Worm (Caenorhabditis elegans) whole organism, L1 larva: Measurements from ENCODE around the gene C50F7.6.

Experiments
- blmp-1 ChIP-seq: fragments of 150-350 bp; optimal IDR thresholded peaks from 2 replicates; lab custom pipeline; 2014; ENCODE audit warnings: missing biosample characterization, missing genetic modification characterization
- ceh-63 ChIP-seq: fragments of 200-800 bp; sonication (Bioruptor generic); optimal IDR thresholded peaks from 2 replicates; lab custom pipeline; 2018; ENCODE audit warnings: mild to moderate bottlenecking, missing genetic modification characterization, missing compliant biosample characterization
- ets-5 ChIP-seq: fragments of 200-800 bp; sonication (Bioruptor generic); IDR thresholded peaks from 2 replicates; pipeline ENCODE4 v1.3.6; 2022; ENCODE audit warnings: missing genetic modification characterization, missing compliant biosample characterization
- fkh-10 ChIP-seq: sonication (generic microtip); optimal IDR thresholded peaks from 2 replicates; lab custom pipeline; 2017; ENCODE audit warnings: missing biosample characterization, missing genetic modification reagents, missing genetic modification characterization
- grh-1 ChIP-seq: fragments of 200-800 bp; sonication (Bioruptor generic); IDR thresholded peaks from 2 replicates; pipeline ENCODE4 v1.3.6; 2022; ENCODE audit warnings: missing genetic modification reagents, missing genetic modification characterization, missing compliant biosample characterization
- hlh-4 ChIP-seq: sonication (generic microtip); optimal IDR thresholded peaks from 2 replicates; lab custom pipeline; 2016; ENCODE audit warnings: mild to moderate bottlenecking, missing genetic modification characterization, missing compliant biosample characterization
- lin-14 ChIP-seq: fragments of 200-800 bp; sonication (Bioruptor generic); optimal IDR thresholded peaks from 2 replicates; lab custom pipeline; 2018; ENCODE audit warnings: mild to moderate bottlenecking, missing genetic modification characterization, moderate library complexity, missing compliant biosample characterization
- lin-39 ChIP-seq: fragments of 150-350 bp; optimal IDR thresholded peaks from 2 replicates; lab custom pipeline; 2014; ENCODE audit warnings: missing biosample characterization, missing genetic modification reagents, missing genetic modification characterization
- lsy-2 ChIP-seq, 2 experiments: fragments of 150-350 bp; optimal IDR thresholded peaks; 2 replicates each; lab custom pipeline; 2014; ENCODE audit warnings: missing biosample characterization in 2 of 2, missing genetic modification characterization in 2 of 2
- mab-9 ChIP-seq: fragments of 200-800 bp; sonication (Bioruptor generic); IDR thresholded peaks from 2 replicates; pipeline ENCODE4 v1.3.6; 2022; ENCODE audit warnings: missing genetic modification reagents, missing genetic modification characterization, missing compliant biosample characterization
- mdl-1 ChIP-seq, 2 experiments: fragments of 150-350 bp; optimal IDR thresholded peaks; 2 replicates each; lab custom pipeline; 2014 to 2017; ENCODE audit warnings: missing biosample characterization in 2 of 2, missing genetic modification characterization in 2 of 2, inconsistent platforms in 1 of 2
- mep-1 ChIP-seq: fragments of 150-350 bp; optimal IDR thresholded peaks from 2 replicates; lab custom pipeline; 2014; ENCODE audit warnings: missing biosample characterization, missing genetic modification characterization
- nhr-11 ChIP-seq: fragments of 150-350 bp; optimal IDR thresholded peaks from 2 replicates; lab custom pipeline; 2014; ENCODE audit warnings: missing biosample characterization, missing genetic modification characterization
- nhr-19 ChIP-seq: fragments of 200-800 bp; sonication (Bioruptor generic); conservative IDR thresholded peaks from 2 replicates; pipeline ENCODE4 v1.3.6; 2022; ENCODE audit warnings: missing genetic modification characterization, missing compliant biosample characterization
- nhr-20 ChIP-seq: sonication (generic microtip); optimal IDR thresholded peaks from 2 replicates; lab custom pipeline; 2016; ENCODE audit warnings: mild to moderate bottlenecking, missing genetic modification characterization, missing compliant biosample characterization
- nhr-47 ChIP-seq: sonication (generic microtip); optimal IDR thresholded peaks from 2 replicates; lab custom pipeline; 2016; ENCODE audit warnings: mild to moderate bottlenecking, missing genetic modification characterization, moderate library complexity, missing compliant biosample characterization
- nhr-71 ChIP-seq: sonication (generic microtip); optimal IDR thresholded peaks from 2 replicates; lab custom pipeline; 2016; ENCODE audit warnings: mild to moderate bottlenecking, missing genetic modification characterization, moderate library complexity, missing compliant biosample characterization
- nhr-84 ChIP-seq: sonication (generic microtip); optimal IDR thresholded peaks from 2 replicates; lab custom pipeline; 2017; ENCODE audit warnings: missing biosample characterization, missing genetic modification characterization
- sup-37 ChIP-seq: fragments of 200-800 bp; sonication (Bioruptor generic); optimal IDR thresholded peaks from 2 replicates; lab custom pipeline; 2018; ENCODE audit warnings: mild to moderate bottlenecking, missing genetic modification characterization, missing compliant biosample characterization
- tbx-2 ChIP-seq: sonication (generic microtip); optimal IDR thresholded peaks from 2 replicates; lab custom pipeline; 2016; ENCODE audit warnings: missing genetic modification characterization, missing compliant biosample characterization
- unc-130 ChIP-seq: fragments of 150-350 bp; optimal IDR thresholded peaks from 2 replicates; lab custom pipeline; 2017; ENCODE audit warnings: missing biosample characterization, missing genetic modification characterization, inconsistent platforms
- unc-62 ChIP-seq: fragments of 150-350 bp; optimal IDR thresholded peaks from 2 replicates; lab custom pipeline; 2014; ENCODE audit warnings: missing biosample characterization, missing genetic modification reagents, missing genetic modification characterization
- vab-15 ChIP-seq: sonication (generic microtip); optimal IDR thresholded peaks from 2 replicates; lab custom pipeline; 2017; ENCODE audit warnings: missing genotype, mild to moderate bottlenecking, missing genetic modification characterization, missing compliant biosample characterization
- zag-1 ChIP-seq: fragments of 150-350 bp; optimal IDR thresholded peaks from 2 replicates; lab custom pipeline; 2014; ENCODE audit warnings: missing biosample characterization, missing genetic modification characterization
- zip-4 ChIP-seq: fragments of 200-800 bp; sonication (Bioruptor generic); optimal IDR thresholded peaks from 2 replicates; lab custom pipeline; 2018; ENCODE audit warnings: mild to moderate bottlenecking, missing genetic modification characterization, moderate library complexity, missing compliant biosample characterization
- ztf-4 ChIP-seq: fragments of 150-350 bp; optimal IDR thresholded peaks from 2 replicates; lab custom pipeline; 2014; ENCODE audit warnings: missing biosample characterization, missing genetic modification characterization

The C50F7.6 gene

ce11 chrIV:7679120-7679519 is 43.9 kb downstream of the C50F7.6 start (continued):
- no peak for TF ChIP-seq lsy-2 (tag; optimal IDR thresholded peaks at IDR 0.05; lab: Kevin White, UChicago)

ce11 chrIV:7674874-7675273 is 48.1 kb downstream of the C50F7.6 start, which contains the start of gene itr-1:
TSS of gene itr-1 (plus strand) at chrIV:7675174.
- no peak for TF ChIP-seq zag-1 (tag; lab: Kevin White, UChicago)
- TF ChIP-seq mab-9 (GFP tag; lab: Robert Waterston, UW): no peak
- TF ChIP-seq lin-14: peak; percentile 29
- no peak for TF ChIP-seq ceh-63 (GFP tag; lab: Kevin White, UChicago)
- no peak for TF ChIP-seq hlh-4 (tag; lab: Kevin White, UChicago)
- no peak for TF ChIP-seq mdl-1 (tag; optimal IDR thresholded peaks at IDR 0.05; lab: Kevin White, UChicago)
- TF ChIP-seq nhr-19: no peak

- no peak for TF ChIP-seq lin-39 (tag; lab: Kevin White, UChicago)
- no peak for TF ChIP-seq vab-15 (tag; lab: Kevin White, UChicago)
- TF ChIP-seq fkh-10 (GFP tag; lab: Kevin White, UChicago): no peak
- TF ChIP-seq ztf-4 (tag; lab: Kevin White, UChicago): no peak
- no peak for TF ChIP-seq zip-4 (GFP tag; lab: Kevin White, UChicago)
- TF ChIP-seq mep-1 (tag; lab: Kevin White, UChicago): no peak
- no peak for TF ChIP-seq lin-14
- no peak for TF ChIP-seq unc-62
- no peak for TF ChIP-seq nhr-20 (tag; lab: Kevin White, UChicago)
- no peak for TF ChIP-seq nhr-47 (tag; lab: Kevin White, UChicago)
- TF ChIP-seq ets-5 (GFP tag; lab: Robert Waterston, UW): no peak
- no peak for TF ChIP-seq blmp-1 (tag; lab: Kevin White, UChicago)
- TF ChIP-seq nhr-84 (tag; lab: Kevin White, UChicago): no peak
- no peak for TF ChIP-seq sup-37 (GFP tag; lab: Kevin White, UChicago)
- no peak for TF ChIP-seq unc-130 (tag; lab: Kevin White, UChicago)
- TF ChIP-seq nhr-11 (tag; lab: Kevin White, UChicago): no peak
- TF ChIP-seq nhr-71 (tag; lab: Kevin White, UChicago): no peak
- no peak for TF ChIP-seq grh-1 (GFP tag; lab: Robert Waterston, UW)
- TF ChIP-seq tbx-2 (tag; lab: Kevin White, UChicago): no peak
Observed at ce11 chrIV:7672872-7673271, 50.1 kb downstream of the C50F7.6 start, which contains the start of gene C08G9.2. TSS of gene C08G9.2 (minus strand) at chrIV:7672972.
